Fruit fly (Drosophila melanogaster): ENCODE data around the gene CG12523.
A peak's percentile ranks its signal among the peaks of the same experiment; 100 is the strongest.

DNA sequence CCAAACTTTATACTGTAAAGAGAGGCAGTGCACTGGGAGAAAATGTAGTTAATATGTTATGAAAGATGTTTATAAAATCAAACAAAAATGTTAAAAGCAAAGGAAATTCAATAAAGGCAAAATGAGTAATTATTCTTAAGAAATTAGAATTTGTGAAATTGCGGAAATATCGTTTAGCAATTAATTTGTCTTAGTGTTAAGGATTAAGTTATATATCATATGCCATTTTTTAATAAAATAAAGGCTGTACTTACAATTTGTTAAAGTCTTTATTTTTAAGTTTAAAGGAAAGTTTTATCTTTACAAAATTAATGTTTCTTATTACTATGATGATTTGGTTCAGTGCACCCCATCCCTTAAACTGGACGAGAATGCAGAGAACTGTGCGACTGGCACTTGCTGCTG is 23.5 kb upstream of the CG12523 start:
- TF ChIP-seq dmrt93B (GFP tag; optimal IDR thresholded peaks at IDR 0.05) (peak; percentile 71), h (GFP tag; optimal IDR thresholded peaks at IDR 0.05) (peak; percentile 61), GATAd (GFP tag; optimal IDR thresholded peaks at IDR 0.05) (no peak), lola (GFP tag; optimal IDR thresholded peaks at IDR 0.05) (no peak), Myc (optimal IDR thresholded peaks at IDR 0.05) (no peak), CG9705 (GFP tag; optimal IDR thresholded peaks at IDR 0.05) (peak; percentile 22), Sp1 (GFP tag; optimal IDR thresholded peaks at IDR 0.05) (peak; percentile 82), ey (GFP tag; optimal IDR thresholded peaks at IDR 0.05) (peak; percentile 40), CrebA (GFP tag; optimal IDR thresholded peaks at IDR 0.05; ENCODE audit: borderline replicate concordance) (no peak), fru (GFP tag; optimal IDR thresholded peaks at IDR 0.05) (peak; percentile 58), Mio (GFP tag; optimal IDR thresholded peaks at IDR 0.05) (no peak), CG32264 (GFP tag; optimal IDR thresholded peaks at IDR 0.05) (no peak), sage (GFP tag; optimal IDR thresholded peaks at IDR 0.05) (no peak), usp (GFP tag; optimal IDR thresholded peaks at IDR 0.05) (no peak)

Measured in whole organism, wandering third instar larva.